Worm (Caenorhabditis elegans): ENCODE results near the gene C56G2.5.

C56G2.5 gene

ce11 chrIII:6324139-6324538 is at the start of gene C56G2.5:
Gene C56G2.5, minus strand, starts transcription at chrIII:6324239.
- TF ChIP-seq ztf-29 (GFP tag; IDR thresholded peaks at IDR 0.05) (no peak), flt-1 (GFP tag; IDR thresholded peaks at IDR 0.05) (no peak), ref-1 (GFP tag; conservative IDR thresholded peaks at IDR 0.05) (no peak), cog-1 (tag; optimal IDR thresholded peaks at IDR 0.05) (no peak), ztf-23 (GFP tag; IDR thresholded peaks at IDR 0.05) (no peak), tab-1 (GFP tag; IDR thresholded peaks at IDR 0.05) (no peak), T22C8.4 (GFP tag; IDR thresholded peaks at IDR 0.05) (no peak), klf-2 (GFP tag; conservative IDR thresholded peaks at IDR 0.05) (no peak), med-1 (GFP tag; optimal IDR thresholded peaks at IDR 0.05; ENCODE audit: insufficient read depth) (no peak)

- TF ChIP-seq T22C8.4 (GFP tag; IDR thresholded peaks at IDR 0.05): no peak
- TF ChIP-seq ref-1 (GFP tag; conservative IDR thresholded peaks at IDR 0.05): no peak
- TF ChIP-seq med-1 (GFP tag; optimal IDR thresholded peaks at IDR 0.05; ENCODE audit: insufficient read depth): no peak
- no peak for TF ChIP-seq flt-1 (GFP tag; IDR thresholded peaks at IDR 0.05)
- TF ChIP-seq cog-1 (tag; optimal IDR thresholded peaks at IDR 0.05): no peak
- TF ChIP-seq klf-2 (GFP tag; conservative IDR thresholded peaks at IDR 0.05): no peak
- no peak for TF ChIP-seq ztf-23 (GFP tag; IDR thresholded peaks at IDR 0.05)
- no peak for TF ChIP-seq tab-1 (GFP tag; IDR thresholded peaks at IDR 0.05)
These were observed 44.5 kb upstream of the C56G2.5 start for ce11 chrIII:6368524-6368923.

- TF ChIP-seq ref-1 (GFP tag; conservative IDR thresholded peaks at IDR 0.05): no peak
- no peak for TF ChIP-seq ztf-23 (GFP tag; IDR thresholded peaks at IDR 0.05)
- no peak for TF ChIP-seq ztf-29 (GFP tag; IDR thresholded peaks at IDR 0.05)
- TF ChIP-seq tab-1 (GFP tag; IDR thresholded peaks at IDR 0.05): no peak
These were observed 43.7 kb upstream of the C56G2.5 start, which contains the start of the genes C56G2.15 and thoc-2 for ce11 chrIII:6367712-6368111. Gene C56G2.15, minus strand, starts transcription at chrIII:6367899. Gene thoc-2, plus strand, starts transcription at chrIII:6368042.

ce11 chrIII:6364395-6364794 is 40.4 kb upstream of the C56G2.5 start:
- TF ChIP-seq med-1 (GFP tag; optimal IDR thresholded peaks at IDR 0.05; ENCODE audit: insufficient read depth) (no peak), ztf-29 (GFP tag; IDR thresholded peaks at IDR 0.05) (no peak), ztf-23 (GFP tag; IDR thresholded peaks at IDR 0.05) (no peak), ref-1 (GFP tag; conservative IDR thresholded peaks at IDR 0.05) (no peak), tab-1 (GFP tag; IDR thresholded peaks at IDR 0.05) (no peak), klf-2 (GFP tag; conservative IDR thresholded peaks at IDR 0.05) (no peak), T22C8.4 (GFP tag; IDR thresholded peaks at IDR 0.05) (no peak), cog-1 (tag; optimal IDR thresholded peaks at IDR 0.05) (no peak), flt-1 (GFP tag; IDR thresholded peaks at IDR 0.05) (no peak)

- TF ChIP-seq med-1 (GFP tag; optimal IDR thresholded peaks at IDR 0.05; ENCODE audit: insufficient read depth): no peak
- no peak for TF ChIP-seq flt-1 (GFP tag; IDR thresholded peaks at IDR 0.05)
- no peak for TF ChIP-seq tab-1 (GFP tag; IDR thresholded peaks at IDR 0.05)
- no peak for TF ChIP-seq T22C8.4 (GFP tag; IDR thresholded peaks at IDR 0.05)
- no peak for TF ChIP-seq ref-1 (GFP tag; conservative IDR thresholded peaks at IDR 0.05)
- no peak for TF ChIP-seq ztf-23 (GFP tag; IDR thresholded peaks at IDR 0.05)
- TF ChIP-seq klf-2 (GFP tag; conservative IDR thresholded peaks at IDR 0.05): no peak
- TF ChIP-seq ztf-29 (GFP tag; IDR thresholded peaks at IDR 0.05): no peak
- TF ChIP-seq cog-1 (tag; optimal IDR thresholded peaks at IDR 0.05): no peak
These were observed 38.4 kb upstream of the C56G2.5 start for ce11 chrIII:6362323-6362922.

- TF ChIP-seq ztf-23 (GFP tag; IDR thresholded peaks at IDR 0.05) (no peak), flt-1 (GFP tag; IDR thresholded peaks at IDR 0.05) (no peak), cog-1 (tag; optimal IDR thresholded peaks at IDR 0.05) (no peak), T22C8.4 (GFP tag; IDR thresholded peaks at IDR 0.05) (no peak), med-1 (GFP tag; optimal IDR thresholded peaks at IDR 0.05; ENCODE audit: insufficient read depth) (no peak), tab-1 (GFP tag; IDR thresholded peaks at IDR 0.05) (no peak), klf-2 (GFP tag; conservative IDR thresholded peaks at IDR 0.05) (no peak), ztf-29 (GFP tag; IDR thresholded peaks at IDR 0.05) (no peak), ref-1 (GFP tag; conservative IDR thresholded peaks at IDR 0.05) (no peak)
These were observed 37.5 kb upstream of the C56G2.5 start for ce11 chrIII:6361560-6361959.

- TF ChIP-seq flt-1 (GFP tag; IDR thresholded peaks at IDR 0.05): no peak
- TF ChIP-seq ref-1 (GFP tag; conservative IDR thresholded peaks at IDR 0.05): no peak
- no peak for TF ChIP-seq cog-1 (tag; optimal IDR thresholded peaks at IDR 0.05)
- no peak for TF ChIP-seq tab-1 (GFP tag; IDR thresholded peaks at IDR 0.05)
- TF ChIP-seq ztf-23 (GFP tag; IDR thresholded peaks at IDR 0.05): no peak
- no peak for TF ChIP-seq med-1 (GFP tag; optimal IDR thresholded peaks at IDR 0.05; ENCODE audit: insufficient read depth)
- TF ChIP-seq ztf-29 (GFP tag; IDR thresholded peaks at IDR 0.05): no peak
- TF ChIP-seq klf-2 (GFP tag; conservative IDR thresholded peaks at IDR 0.05): no peak
- no peak for TF ChIP-seq T22C8.4 (GFP tag; IDR thresholded peaks at IDR 0.05)
These were observed 36.8 kb upstream of the C56G2.5 start for ce11 chrIII:6360825-6361224.

- TF ChIP-seq ztf-29 (GFP tag; IDR thresholded peaks at IDR 0.05) (no peak), tab-1 (GFP tag; IDR thresholded peaks at IDR 0.05) (no peak), klf-2 (GFP tag; conservative IDR thresholded peaks at IDR 0.05) (no peak), T22C8.4 (GFP tag; IDR thresholded peaks at IDR 0.05) (no peak), cog-1 (tag; optimal IDR thresholded peaks at IDR 0.05) (no peak), med-1 (GFP tag; optimal IDR thresholded peaks at IDR 0.05; ENCODE audit: insufficient read depth) (no peak), flt-1 (GFP tag; IDR thresholded peaks at IDR 0.05) (no peak), ztf-23 (GFP tag; IDR thresholded peaks at IDR 0.05) (no peak), ref-1 (GFP tag; conservative IDR thresholded peaks at IDR 0.05) (no peak)
These were observed 36.1 kb upstream of the C56G2.5 start for ce11 chrIII:6360114-6360513.

- TF ChIP-seq tab-1 (GFP tag; IDR thresholded peaks at IDR 0.05): no peak
- TF ChIP-seq med-1 (GFP tag; optimal IDR thresholded peaks at IDR 0.05; ENCODE audit: insufficient read depth): no peak
- TF ChIP-seq cog-1 (tag; optimal IDR thresholded peaks at IDR 0.05): no peak
- no peak for TF ChIP-seq ref-1 (GFP tag; conservative IDR thresholded peaks at IDR 0.05)
- no peak for TF ChIP-seq ztf-23 (GFP tag; IDR thresholded peaks at IDR 0.05)
- no peak for TF ChIP-seq flt-1 (GFP tag; IDR thresholded peaks at IDR 0.05)
- TF ChIP-seq ztf-29 (GFP tag; IDR thresholded peaks at IDR 0.05): no peak
- TF ChIP-seq T22C8.4 (GFP tag; IDR thresholded peaks at IDR 0.05): no peak
- TF ChIP-seq klf-2 (GFP tag; conservative IDR thresholded peaks at IDR 0.05): no peak
These were observed 35.3 kb upstream of the C56G2.5 start for ce11 chrIII:6359171-6359854.

All from whole organism, midembryonic.